Fruit fly (Drosophila melanogaster) whole organism, embryonic: Measurements from ENCODE around the gene CG11723.
A peak's percentile ranks its signal among the peaks of the same experiment; 100 is the strongest.

Source experiments
- Atf-2 ChIP-seq: fragments of 200-800 bp; sonication (Bioruptor generic); optimal IDR thresholded peaks from 2 replicates; lab custom pipeline; 2016; ENCODE audit warnings: missing biosample characterization, missing genetic modification characterization
- CG11723 ChIP-seq: fragments of 200-800 bp; sonication (Bioruptor generic); optimal IDR thresholded peaks from 2 replicates; lab custom pipeline; 2017; ENCODE audit warnings: missing biosample characterization, mild to moderate bottlenecking, missing genetic modification characterization
- CG14860 ChIP-seq: fragments of 200-800 bp; sonication (Bioruptor generic); IDR thresholded peaks from 3 replicates; pipeline ENCODE4 v1.3.6; 2022; ENCODE audit warnings: missing biosample characterization, missing genetic modification characterization; ENCODE audit not compliant: partially characterized antibody
- CG14965 ChIP-seq: fragments of 200-800 bp; sonication (Bioruptor generic); optimal IDR thresholded peaks from 2 replicates; lab custom pipeline; 2016; ENCODE audit warnings: missing biosample characterization, missing genetic modification characterization, borderline replicate concordance
- CG31365 ChIP-seq: fragments of 200-800 bp; sonication (Bioruptor generic); optimal IDR thresholded peaks from 2 replicates; lab custom pipeline; 2018; ENCODE audit warnings: missing biosample characterization, mild to moderate bottlenecking, missing genetic modification characterization
- CG31441 ChIP-seq: fragments of 200-800 bp; sonication (Bioruptor generic); IDR thresholded peaks from 2 replicates; pipeline ENCODE4 v1.3.6; 2022; ENCODE audit warnings: missing biosample characterization, missing genetic modification characterization
- CG3281 ChIP-seq: fragments of 200-800 bp; sonication (Bioruptor generic); optimal IDR thresholded peaks from 3 replicates; lab custom pipeline; 2017; ENCODE audit warnings: missing biosample characterization, mild to moderate bottlenecking, missing genetic modification characterization
- CG4707 ChIP-seq: fragments of 200-800 bp; sonication (Bioruptor generic); optimal IDR thresholded peaks from 2 replicates; lab custom pipeline; 2018; ENCODE audit warnings: missing biosample characterization, mild to moderate bottlenecking, missing genetic modification characterization, moderate library complexity
- CG6765 ChIP-seq: fragments of 200-800 bp; sonication (Bioruptor generic); optimal IDR thresholded peaks from 3 replicates; lab custom pipeline; 2017; ENCODE audit warnings: missing biosample characterization, mild to moderate bottlenecking, missing genetic modification characterization
- CG8478 ChIP-seq: fragments of >200 bp; optimal IDR thresholded peaks from 2 replicates; lab custom pipeline; 2018
- CG9727 ChIP-seq: fragments of 200-800 bp; sonication (Bioruptor generic); optimal IDR thresholded peaks from 3 replicates; lab custom pipeline; 2017; ENCODE audit warnings: missing biosample characterization, mild to moderate bottlenecking, missing genetic modification characterization
- CG9817 ChIP-seq: fragments of 200-800 bp; sonication (Bioruptor generic); optimal IDR thresholded peaks from 2 replicates; lab custom pipeline; 2018; ENCODE audit warnings: missing biosample characterization, mild to moderate bottlenecking, missing genetic modification characterization, moderate library complexity
- CG9932 ChIP-seq: fragments of 200-800 bp; sonication (Bioruptor generic); IDR thresholded peaks from 2 replicates; pipeline ENCODE4 v1.3.6; 2022; ENCODE audit warnings: missing biosample characterization, missing genetic modification characterization
- Dp ChIP-seq: fragments of 200-800 bp; sonication (Bioruptor generic); optimal IDR thresholded peaks from 2 replicates; lab custom pipeline; 2018; ENCODE audit warnings: missing biosample characterization, mild to moderate bottlenecking, missing genetic modification characterization, moderate library complexity
- Drgx ChIP-seq: fragments of 200-800 bp; sonication (Bioruptor generic); IDR thresholded peaks from 2 replicates; pipeline ENCODE4 v1.3.6; 2022; ENCODE audit warnings: missing biosample characterization, missing genetic modification characterization
- ERR ChIP-seq: fragments of 200-800 bp; sonication (Bioruptor generic); optimal IDR thresholded peaks from 2 replicates; lab custom pipeline; 2016; ENCODE audit warnings: missing biosample characterization, missing genetic modification characterization
- HmgD ChIP-seq: fragments of 200-800 bp; sonication (Bioruptor generic); optimal IDR thresholded peaks from 3 replicates; lab custom pipeline; 2016; ENCODE audit warnings: missing biosample characterization, missing genetic modification characterization
- Max ChIP-seq: fragments of 200-800 bp; sonication (Bioruptor generic); optimal IDR thresholded peaks from 2 replicates; lab custom pipeline; 2016; ENCODE audit warnings: missing biosample characterization, mild to moderate bottlenecking, missing genetic modification characterization
- Nf-YA ChIP-seq: fragments of 200-800 bp; sonication (Bioruptor generic); IDR thresholded peaks from 2 replicates; pipeline ENCODE4 v1.3.6; 2022; ENCODE audit warnings: missing biosample characterization, missing genetic modification characterization
- Oaz ChIP-seq: fragments of 200-800 bp; sonication (Bioruptor generic); IDR thresholded peaks from 2 replicates; pipeline ENCODE4 v1.3.6; 2022; ENCODE audit warnings: missing biosample characterization, missing genetic modification characterization
- Ptx1 ChIP-seq: fragments of 200-800 bp; sonication (Bioruptor generic); IDR thresholded peaks from 2 replicates; pipeline ENCODE4 v1.3.6; 2022; ENCODE audit warnings: missing biosample characterization, missing genetic modification characterization
- Sox102F ChIP-seq: fragments of 200-800 bp; sonication (Bioruptor generic); optimal IDR thresholded peaks from 2 replicates; lab custom pipeline; 2018; ENCODE audit warnings: missing biosample characterization, mild to moderate bottlenecking, missing genetic modification characterization, moderate library complexity
- Taf1 ChIP-seq: fragments of 200-800 bp; sonication (Bioruptor generic); IDR thresholded peaks from 2 replicates; pipeline ENCODE4 v1.3.6; 2022; ENCODE audit warnings: missing biosample characterization, missing genetic modification characterization
- Xbp1 ChIP-seq: fragments of 200-800 bp; sonication (Bioruptor generic); optimal IDR thresholded peaks from 3 replicates; lab custom pipeline; 2016; ENCODE audit warnings: missing biosample characterization, mild to moderate bottlenecking, missing genetic modification characterization
- aop ChIP-seq: fragments of 200-800 bp; sonication (Bioruptor generic); IDR thresholded peaks from 2 replicates; pipeline ENCODE4 v1.3.6; 2022; ENCODE audit warnings: missing biosample characterization, missing genetic modification characterization
- cwo ChIP-seq: fragments of 200-800 bp; sonication (Bioruptor generic); optimal IDR thresholded peaks from 3 replicates; lab custom pipeline; 2017; ENCODE audit warnings: missing biosample characterization, missing genetic modification characterization, mild to moderate bottlenecking, moderate library complexity, missing genetic modification reagents
- esg ChIP-seq: fragments of 200-800 bp; sonication (Bioruptor generic); conservative IDR thresholded peaks from 2 replicates; pipeline ENCODE4 v1.3.6; 2022; ENCODE audit warnings: missing biosample characterization, missing genetic modification characterization
- fru ChIP-seq: fragments of >200 bp; optimal IDR thresholded peaks from 2 replicates; lab custom pipeline; 2017
- gem ChIP-seq: fragments of 200-800 bp; sonication (Bioruptor generic); optimal IDR thresholded peaks from 2 replicates; lab custom pipeline; 2019; ENCODE audit warnings: missing biosample characterization, mild to moderate bottlenecking, missing genetic modification characterization, moderate library complexity
- grn ChIP-seq: fragments of 200-800 bp; sonication (Bioruptor generic); optimal IDR thresholded peaks from 3 replicates; lab custom pipeline; 2017; ENCODE audit warnings: missing biosample characterization, missing genetic modification characterization
- ind ChIP-seq: fragments of 200-800 bp; sonication (Bioruptor generic); optimal IDR thresholded peaks from 3 replicates; lab custom pipeline; 2016; ENCODE audit warnings: missing biosample characterization, missing genetic modification characterization
- jumu ChIP-seq: fragments of 200-800 bp; sonication (Bioruptor generic); optimal IDR thresholded peaks from 3 replicates; lab custom pipeline; 2016; ENCODE audit warnings: missing biosample characterization, missing genetic modification characterization
- klu ChIP-seq: fragments of 200-800 bp; sonication (Bioruptor generic); IDR thresholded peaks from 2 replicates; pipeline ENCODE4 v1.3.6; 2022; ENCODE audit warnings: missing biosample characterization, missing genetic modification characterization
- knrl ChIP-seq: fragments of 200-800 bp; sonication (Bioruptor generic); IDR thresholded peaks from 3 replicates; pipeline ENCODE4 v1.3.6; 2022; ENCODE audit warnings: missing biosample characterization, missing genetic modification characterization; ENCODE audit not compliant: partially characterized antibody
- otp ChIP-seq: fragments of 200-800 bp; sonication (Bioruptor generic); IDR thresholded peaks from 3 replicates; pipeline ENCODE4, ENCODE4 v1.3.6; 2022; ENCODE audit warnings: missing biosample characterization, missing genetic modification characterization
- pan ChIP-seq, 4 experiments: fragments of >200 bp in 3 of 4; fragments of 200-800 bp in 1 of 4; sonication (Bioruptor generic) in 1 of 4; optimal IDR thresholded peaks in 3 of 4; IDR thresholded peaks in 1 of 4; 2 replicates each; pipeline versions ENCODE4 v1.3.6 to Lab custom; 2017 to 2022; ENCODE audit warnings: missing biosample characterization in 2 of 4, missing genetic modification characterization in 2 of 4, mixed read lengths in 1 of 4
- pita ChIP-seq: fragments of 200-800 bp; sonication (Bioruptor generic); optimal IDR thresholded peaks from 2 replicates; lab custom pipeline; 2017; ENCODE audit warnings: missing biosample characterization, mild to moderate bottlenecking, missing genetic modification characterization
- row ChIP-seq: fragments of 200-800 bp; sonication (Bioruptor generic); IDR thresholded peaks from 3 replicates; pipeline ENCODE4 v1.3.6; 2022; ENCODE audit warnings: missing biosample characterization, missing genetic modification characterization
- sens ChIP-seq: fragments of 200-800 bp; sonication (Bioruptor generic); peaks from one replicate; lab custom pipeline; 2016; ENCODE audit warnings: missing biosample characterization, missing genetic modification characterization
- slp2 ChIP-seq: fragments of 200-800 bp; sonication (Bioruptor generic); optimal IDR thresholded peaks from 2 replicates; lab custom pipeline; 2016; ENCODE audit warnings: missing biosample characterization, missing genetic modification characterization
- tll ChIP-seq, 2 experiments: fragments of 200-800 bp in 1 of 2; fragments of >200 bp in 1 of 2; sonication (Bioruptor generic) in 1 of 2; optimal IDR thresholded peaks; 2 replicates each; lab custom pipeline; 2017 to 2019; ENCODE audit warnings: missing biosample characterization in 2 of 2, missing genetic modification characterization in 2 of 2, mild to moderate bottlenecking in 1 of 2, moderate library complexity in 1 of 2
- toy ChIP-seq: fragments of 200-800 bp; sonication (Bioruptor generic); IDR thresholded peaks from 2 replicates; pipeline ENCODE4 v1.3.6; 2022; ENCODE audit warnings: missing biosample characterization, missing genetic modification characterization
- tx ChIP-seq: fragments of 200-800 bp; sonication (Bioruptor generic); optimal IDR thresholded peaks from 2 replicates; lab custom pipeline; 2016; ENCODE audit warnings: missing biosample characterization, missing genetic modification characterization
- wek ChIP-seq: fragments of 200-800 bp; sonication (Bioruptor generic); optimal IDR thresholded peaks from 3 replicates; lab custom pipeline; 2018; ENCODE audit warnings: missing biosample characterization, mild to moderate bottlenecking, missing genetic modification characterization, moderate library complexity
- z ChIP-seq: fragments of 200-800 bp; sonication (Bioruptor generic); IDR thresholded peaks from 3 replicates; pipeline ENCODE4 v1.3.6; 2022; ENCODE audit warnings: missing biosample characterization, missing genetic modification characterization

CG11723 gene

dm6 chr2L:2132215-2132614 is 14.9 kb downstream of the CG11723 start:
- no peak for TF ChIP-seq CG4707 (GFP tag; lab: Kevin White, UChicago)
- TF ChIP-seq Max (GFP tag; lab: Kevin White, UChicago), result no peak
- no peak for TF ChIP-seq Oaz (GFP tag; lab: Robert Waterston, UW)
- TF ChIP-seq CG9817 (tag; lab: Kevin White, UChicago), result no peak
- TF ChIP-seq ERR (GFP tag; lab: Kevin White, UChicago), result peak; percentile 83
- TF ChIP-seq esg (GFP tag; lab: Robert Waterston, UW), result no peak
- peak; percentile 46 for TF ChIP-seq cwo (GFP tag; lab: Kevin White, UChicago)
- no peak for TF ChIP-seq CG11723 (GFP tag; lab: Kevin White, UChicago)
- no peak for TF ChIP-seq CG9727 (GFP tag; lab: Kevin White, UChicago)
- no peak for TF ChIP-seq z (GFP tag; lab: Robert Waterston, UW)
- no peak for TF ChIP-seq jumu (GFP tag; lab: Kevin White, UChicago)
- TF ChIP-seq, all 482 proteins: peak for 2

- TF ChIP-seq Sox102F (peak; percentile 0), gem (tag; lab: Kevin White, UChicago) (peak; percentile 11), CG31441 (no peak), Drgx (GFP tag; lab: Robert Waterston, UW) (peak; percentile 36; the same call in 1 of the 2 replicates), grn (GFP tag; lab: Kevin White, UChicago) (no peak), row (GFP tag; lab: Robert Waterston, UW) (peak; percentile 17; the same call in 1 of the 3 replicates), aop (GFP tag; lab: Robert Waterston, UW) (no peak), wek (GFP tag; lab: Kevin White, UChicago) (no peak), sens (GFP tag; lab: Kevin White, UChicago) (peak; percentile 49)
These were observed 15.5 kb downstream of the CG11723 start for dm6 chr2L:2131449-2132109.

- TF ChIP-seq CG14965 (GFP tag; lab: Kevin White, UChicago), result no peak
- TF ChIP-seq knrl, result 0 out of 3 replicates have a peak, but pooled peaks have one; percentile 24
- TF ChIP-seq CG8478 (lab: Kevin White, UChicago), result peak; percentile 61
- peak; percentile 93 for TF ChIP-seq klu (GFP tag; lab: Robert Waterston, UW)
- TF ChIP-seq pan (optimal IDR thresholded peaks at IDR 0.05; lab: Kevin White, UChicago), result no peak
- peak in 1 of 2 experiments; percentile 96 for TF ChIP-seq pan (GFP tag; optimal IDR thresholded peaks at IDR 0.05 in 1 of 2, IDR thresholded peaks at IDR 0.05 in 1 of 2)
- TF ChIP-seq pita (GFP tag; lab: Kevin White, UChicago), result no peak
- peak; percentile 97 for TF ChIP-seq Ptx1 (GFP tag; lab: Robert Waterston, UW)
- TF ChIP-seq CG31365 (tag; lab: Kevin White, UChicago), result peak; percentile 69
- peak; percentile 83 for TF ChIP-seq toy (GFP tag; lab: Robert Waterston, UW)
- peak; percentile 99 for TF ChIP-seq CG6765
- peak; percentile 33 for TF ChIP-seq tx
- TF ChIP-seq slp2 (GFP tag; lab: Kevin White, UChicago), result peak; percentile 68
- TF ChIP-seq Taf1 (GFP tag; lab: Robert Waterston, UW), result peak; percentile 93
- TF ChIP-seq z (GFP tag; lab: Robert Waterston, UW), result no peak; the same call in 2 of the 3 replicates
- peak; percentile 62 for TF ChIP-seq Atf-2 (GFP tag; lab: Kevin White, UChicago)
- TF ChIP-seq Xbp1 (GFP tag; lab: Kevin White, UChicago), result peak; percentile 96
- no peak for TF ChIP-seq tll (GFP tag; optimal IDR thresholded peaks at IDR 0.05; lab: Kevin White, UChicago)
- TF ChIP-seq CG3281, result peak; percentile 99
- TF ChIP-seq fru (lab: Kevin White, UChicago), result no peak
- peak; percentile 99 for TF ChIP-seq CG4707 (GFP tag; lab: Kevin White, UChicago)
- peak; percentile 84; the same call in 2 of the 3 replicates for TF ChIP-seq otp (GFP tag; lab: Robert Waterston, UW)
- peak; percentile 95 for TF ChIP-seq ind (GFP tag; lab: Kevin White, UChicago)
- no peak for TF ChIP-seq HmgD (GFP tag; lab: Kevin White, UChicago)
- TF ChIP-seq Dp (GFP tag; lab: Kevin White, UChicago), result peak; percentile 99
- peak; percentile 88 for TF ChIP-seq Nf-YA (GFP tag; lab: Robert Waterston, UW)
- TF ChIP-seq CG14860 (GFP tag; lab: Robert Waterston, UW), result no peak
- TF ChIP-seq CG9932 (GFP tag; lab: Robert Waterston, UW), result peak; percentile 96
These were observed 16.7 kb downstream of the CG11723 start, which contains the start of gene Glyp for dm6 chr2L:2130157-2130987. TSS of gene Glyp (plus strand) at chr2L:2130813.
